Worm (Caenorhabditis elegans) whole organism, young adult: ENCODE measurements around the gene F48B9.8.

Source experiments
- lin-35 ChIP-seq, 3 experiments: fragments of 150-350 bp in 2 of 3; sonication (generic microtip) in 1 of 3; optimal IDR thresholded peaks; 2 replicates each; lab custom pipeline; 2014 to 2018; ENCODE audit warnings: missing biosample characterization in 3 of 3, missing genetic modification characterization in 3 of 3, missing genetic modification reagents in 3 of 3
- unc-130 ChIP-seq: sonication (generic microtip); optimal IDR thresholded peaks from 2 replicates; lab custom pipeline; 2016; ENCODE audit warnings: missing genetic modification reagents, missing genetic modification characterization, missing compliant biosample characterization

DNA sequence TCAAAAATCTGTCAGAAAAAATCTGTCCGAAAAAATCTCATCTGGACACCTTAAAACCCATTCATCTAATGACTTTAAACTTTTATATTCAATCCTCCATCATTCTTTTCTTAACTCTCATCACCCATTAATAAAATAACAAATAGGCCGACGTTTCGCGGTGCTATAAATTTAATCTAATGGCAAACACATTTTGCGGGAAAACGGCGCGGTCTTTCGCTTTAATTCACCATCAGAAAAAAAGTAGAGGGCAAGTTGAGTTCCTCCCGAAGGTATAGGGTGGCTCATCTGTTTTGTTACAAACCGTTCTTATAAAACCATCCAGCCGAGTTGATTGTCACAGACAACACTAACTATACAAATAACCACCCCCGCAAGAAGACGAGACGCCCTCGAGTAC, 14.5 kb upstream of the F48B9.8 start:
- TF ChIP-seq unc-130 (GFP tag; lab: Kevin White, UChicago) (no peak), lin-35 (GFP tag; optimal IDR thresholded peaks at IDR 0.05; lab: Kevin White, UChicago) (no peak)
